Comparison of ENCODE assay signal across 2 worm cellular contexts in genomic region chrIII:10855398-10855880, ce11.
A peak's percentile ranks its signal among the peaks of the same experiment; 100 is the strongest.
TF ChIP-seq lines count a peak whose summit lies in the region.

Gene Y39A1C.1, plus strand, starts transcription at chrIII:10855448.

TF ChIP-seq in whole organism, L1 larva, 84 proteins besides CTCF, POLR2A, EP300 and RAD21 (continued from another document):
- TF ChIP-seq hlh-17 (GFP tag; optimal IDR thresholded peaks at IDR 0.05; lab: Kevin White, UChicago; ENCODE audit: borderline replicate concordance) (no peak), lin-39 (tag; optimal IDR thresholded peaks at IDR 0.05; lab: Kevin White, UChicago) (no peak), nhr-77 (tag; optimal IDR thresholded peaks at IDR 0.05; lab: Kevin White, UChicago) (no peak), snu-23 (GFP tag; optimal IDR thresholded peaks at IDR 0.05; lab: Kevin White, UChicago) (peak; percentile 26), grh-1 (GFP tag; IDR thresholded peaks at IDR 0.05; lab: Robert Waterston, UW) (no peak), mdl-1 (tag; optimal IDR thresholded peaks at IDR 0.05; lab: Kevin White, UChicago) (no peak), skn-1 (tag; optimal IDR thresholded peaks at IDR 0.05; lab: Kevin White, UChicago) (peak; percentile 5), ceh-82 (tag; optimal IDR thresholded peaks at IDR 0.05; lab: Kevin White, UChicago) (peak in 2 of 3 experiments; percentile 9 to 29), rnt-1 (tag; optimal IDR thresholded peaks at IDR 0.05; lab: Kevin White, UChicago) (peak; percentile 56), tbx-2 (tag; optimal IDR thresholded peaks at IDR 0.05; lab: Kevin White, UChicago) (peak; percentile 26), efl-1 (optimal IDR thresholded peaks at IDR 0.05; lab: Kevin White, UChicago) (peak; percentile 14 to 18), efl-1 (GFP tag; optimal IDR thresholded peaks at IDR 0.05 in 1 of 2; lab: Kevin White, UChicago) (peak in 1 of 2 experiments; percentile 22), nhr-47 (tag; optimal IDR thresholded peaks at IDR 0.05; lab: Kevin White, UChicago) (peak; percentile 14), nhr-90 (tag; optimal IDR thresholded peaks at IDR 0.05; lab: Kevin White, UChicago; ENCODE audit: poor library complexity) (no peak), fkh-10 (GFP tag; optimal IDR thresholded peaks at IDR 0.05; lab: Kevin White, UChicago) (no peak), dsc-1 (tag; optimal IDR thresholded peaks at IDR 0.05; lab: Kevin White, UChicago) (peak; percentile 53), lin-35 (GFP tag; optimal IDR thresholded peaks at IDR 0.05; lab: Kevin White, UChicago) (peak in 1 of 2 experiments; percentile 34), vab-15 (tag; optimal IDR thresholded peaks at IDR 0.05; lab: Kevin White, UChicago) (no peak), C16A3.4 (tag; optimal IDR thresholded peaks at IDR 0.05; lab: Kevin White, UChicago) (no peak), nhr-20 (tag; optimal IDR thresholded peaks at IDR 0.05; lab: Kevin White, UChicago) (no peak), ama-1 (optimal IDR thresholded peaks at IDR 0.05; lab: Kevin White, UChicago) (no peak), sup-37 (GFP tag; optimal IDR thresholded peaks at IDR 0.05; lab: Kevin White, UChicago) (no peak), lir-3 (tag; optimal IDR thresholded peaks at IDR 0.05; lab: Kevin White, UChicago; ENCODE audit: poor library complexity) (no peak), fkh-8 (tag; optimal IDR thresholded peaks at IDR 0.05; lab: Kevin White, UChicago) (peak; percentile 50), mab-9 (GFP tag; IDR thresholded peaks at IDR 0.05; lab: Robert Waterston, UW) (0 out of 2 replicates have a peak, but pooled peaks have one; percentile 11), egl-13 (tag; optimal IDR thresholded peaks at IDR 0.05; lab: Kevin White, UChicago) (no peak), lin-14 (GFP tag; optimal IDR thresholded peaks at IDR 0.05; lab: Kevin White, UChicago) (no peak), sox-4 (tag; optimal IDR thresholded peaks at IDR 0.05; lab: Kevin White, UChicago) (no peak), sptf-1 (tag; optimal IDR thresholded peaks at IDR 0.05; lab: Kevin White, UChicago) (no peak), ets-5 (GFP tag; IDR thresholded peaks at IDR 0.05; lab: Robert Waterston, UW) (no peak), pax-3 (tag; optimal IDR thresholded peaks at IDR 0.05; lab: Kevin White, UChicago) (no peak), elt-2 (tag; optimal IDR thresholded peaks at IDR 0.05; lab: Kevin White, UChicago) (no peak), nhr-19 (GFP tag; conservative IDR thresholded peaks at IDR 0.05; lab: Robert Waterston, UW) (peak; percentile 3; the same call in 1 of the 2 replicates), C04F5.9 (tag; optimal IDR thresholded peaks at IDR 0.05; lab: Kevin White, UChicago) (no peak), dpl-1 (GFP tag; optimal IDR thresholded peaks at IDR 0.05; lab: Kevin White, UChicago) (peak in 1 of 3 experiments; percentile 5), ces-1 (GFP tag; optimal IDR thresholded peaks at IDR 0.05; lab: Kevin White, UChicago) (no peak), aha-1 (tag; optimal IDR thresholded peaks at IDR 0.05; lab: Kevin White, UChicago) (no peak)

TF ChIP-seq in whole organism, L3 larva, 47 proteins besides CTCF, POLR2A, EP300 and RAD21 (continued from another document):
- TF ChIP-seq elt-1 (tag; optimal IDR thresholded peaks at IDR 0.05; lab: Kevin White, UChicago) (no peak), skn-1 (tag; optimal IDR thresholded peaks at IDR 0.05; lab: Kevin White, UChicago) (no peak), lin-15B (tag; optimal IDR thresholded peaks at IDR 0.05; lab: Kevin White, UChicago) (peak; percentile 24), ZK546.5 (tag; optimal IDR thresholded peaks at IDR 0.05; lab: Kevin White, UChicago) (no peak), lin-39 (tag; optimal IDR thresholded peaks at IDR 0.05; lab: Kevin White, UChicago) (peak; percentile 60), egl-27 (tag; optimal IDR thresholded peaks at IDR 0.05; lab: Kevin White, UChicago) (no peak), sea-2 (GFP tag; optimal IDR thresholded peaks at IDR 0.05; lab: Kevin White, UChicago) (no peak), fkh-10 (GFP tag; optimal IDR thresholded peaks at IDR 0.05; lab: Kevin White, UChicago) (no peak), pha-4 (tag; optimal IDR thresholded peaks at IDR 0.05; lab: Kevin White, UChicago) (no peak), ceh-16 (tag; optimal IDR thresholded peaks at IDR 0.05; lab: Kevin White, UChicago) (no peak), zag-1 (tag; optimal IDR thresholded peaks at IDR 0.05; lab: Kevin White, UChicago) (no peak), ceh-28 (tag; optimal IDR thresholded peaks at IDR 0.05; lab: Kevin White, UChicago) (no peak), unc-39 (tag; optimal IDR thresholded peaks at IDR 0.05; lab: Kevin White, UChicago) (no peak)
